Worm (Caenorhabditis elegans) whole organism, young adult: ENCODE measurements around the gene somi-1.

ENCODE experiments used
- B0019.2 ChIP-seq: fragments of 200-800 bp; sonication (Bioruptor generic); conservative IDR thresholded peaks from 2 replicates; pipeline ENCODE4 v1.3.6; 2022; ENCODE audit warnings: missing genetic modification reagents, missing genetic modification characterization, missing compliant biosample characterization
- efl-1 ChIP-seq: fragments of 150-350 bp; optimal IDR thresholded peaks from 2 replicates; lab custom pipeline; 2014; ENCODE audit warnings: missing biosample characterization, missing genetic modification reagents, missing genetic modification characterization

- TF ChIP-seq efl-1 (no peak), B0019.2 (GFP tag; lab: Robert Waterston, UW) (no peak)
Measured at ce11 chrV:13358823-13359592, 32.2 kb downstream of the somi-1 start, which contains the start of gene F32H5.3.
